Worm (Caenorhabditis elegans): Measurements from ENCODE around the gene sms-3.

The sms-3 gene

DNA sequence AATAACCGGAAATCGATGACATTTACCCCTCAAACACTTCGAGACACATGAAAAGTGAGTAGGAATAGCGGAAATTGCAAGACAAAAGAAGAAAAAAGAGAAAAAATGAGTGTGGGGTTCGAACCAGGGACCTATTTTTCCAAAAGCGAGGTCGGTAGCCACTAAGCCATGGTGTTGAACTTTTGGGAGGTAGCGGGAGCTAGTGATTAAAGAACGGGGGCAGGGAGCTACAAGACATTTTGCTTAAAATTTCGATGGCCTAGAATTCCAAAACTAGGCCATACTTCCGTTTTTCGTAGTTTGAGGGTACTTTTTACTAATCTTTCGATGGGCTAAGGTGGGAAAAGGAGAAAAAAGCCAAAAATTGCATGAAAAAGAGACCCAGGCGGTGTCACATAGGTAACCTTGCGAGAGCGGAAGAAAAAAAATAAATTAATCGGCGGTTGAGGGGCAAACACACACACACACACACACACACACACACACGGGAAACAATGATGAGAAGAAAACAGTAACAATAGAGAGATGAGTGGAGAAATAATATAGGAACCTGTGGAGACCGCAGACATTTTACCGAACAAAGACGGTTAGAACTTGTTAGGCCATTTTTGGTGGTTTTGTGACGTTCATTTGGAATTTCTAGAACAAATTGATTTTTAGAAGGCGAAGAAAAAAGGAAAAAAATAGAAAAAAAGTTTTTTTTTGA is 673 bp upstream of the sms-3 start:
- peak; percentile 57 for TF ChIP-seq hmg-4 (GFP tag; optimal IDR thresholded peaks at IDR 0.05)
- TF ChIP-seq ceh-36 (tag; optimal IDR thresholded peaks at IDR 0.05), result peak; percentile 78
- TF ChIP-seq flt-1 (GFP tag; IDR thresholded peaks at IDR 0.05), result peak; percentile 72
- no peak for TF ChIP-seq ama-1 (optimal IDR thresholded peaks at IDR 0.05)
- TF ChIP-seq ceh-13 (GFP tag; optimal IDR thresholded peaks at IDR 0.05), result no peak
- peak; percentile 75 for TF ChIP-seq tbx-37 (GFP tag; conservative IDR thresholded peaks at IDR 0.05)
- peak; percentile 85 for TF ChIP-seq sea-1 (GFP tag; conservative IDR thresholded peaks at IDR 0.05)
- no peak for TF ChIP-seq ets-7 (tag; optimal IDR thresholded peaks at IDR 0.05)
- TF ChIP-seq pes-1 (GFP tag; IDR thresholded peaks at IDR 0.05), result peak; percentile 82
- no peak for TF ChIP-seq hmbx-1 (tag; optimal IDR thresholded peaks at IDR 0.05)
- peak; percentile 81 for TF ChIP-seq tbx-11 (GFP tag; IDR thresholded peaks at IDR 0.05)
- TF ChIP-seq aly-1 (tag; optimal IDR thresholded peaks at IDR 0.05), result peak; percentile 44
- TF ChIP-seq hnd-1 (tag; optimal IDR thresholded peaks at IDR 0.05), result peak; percentile 49
- peak; percentile 71 for TF ChIP-seq scrt-1 (GFP tag; IDR thresholded peaks at IDR 0.05)
- peak; percentile 31 for TF ChIP-seq F13C5.2 (tag; optimal IDR thresholded peaks at IDR 0.05)
- peak; percentile 51 for TF ChIP-seq B0310.2 (tag; optimal IDR thresholded peaks at IDR 0.05)
- TF ChIP-seq tra-4 (tag; optimal IDR thresholded peaks at IDR 0.05), result no peak

DNA sequence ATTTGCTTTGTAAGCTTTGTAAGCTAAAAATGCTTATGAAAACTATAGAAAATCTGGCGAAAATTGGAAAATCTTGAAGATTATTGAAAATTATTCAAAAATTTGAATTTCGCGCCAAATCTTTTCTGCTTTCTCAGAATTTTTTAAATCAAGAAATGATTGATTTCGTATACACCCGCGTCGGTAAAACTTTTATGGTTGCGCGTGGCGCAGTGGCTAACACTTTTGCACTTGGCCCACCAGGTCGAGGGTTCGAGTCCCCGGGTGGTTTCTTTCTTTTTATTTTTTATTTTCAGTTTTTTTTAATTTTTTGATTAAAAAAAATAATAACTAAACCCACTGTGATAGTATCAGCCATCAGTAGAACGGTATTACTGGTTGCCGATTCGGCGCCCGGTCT is 2.0 kb downstream of the sms-3 start:
- no peak for TF ChIP-seq ets-7 (tag; optimal IDR thresholded peaks at IDR 0.05)
- TF ChIP-seq pes-1 (GFP tag; IDR thresholded peaks at IDR 0.05), result peak; percentile 54; the same call in 1 of the 2 replicates

- TF ChIP-seq ceh-13 (GFP tag; optimal IDR thresholded peaks at IDR 0.05) (no peak), ets-7 (tag; optimal IDR thresholded peaks at IDR 0.05) (no peak), hmg-4 (GFP tag; optimal IDR thresholded peaks at IDR 0.05) (no peak), aly-1 (tag; optimal IDR thresholded peaks at IDR 0.05) (no peak), ceh-36 (tag; optimal IDR thresholded peaks at IDR 0.05) (no peak), pes-1 (GFP tag; IDR thresholded peaks at IDR 0.05) (no peak), scrt-1 (GFP tag; IDR thresholded peaks at IDR 0.05) (0 out of 2 replicates have a peak, but pooled peaks have one; percentile 22), tbx-37 (GFP tag; conservative IDR thresholded peaks at IDR 0.05) (no peak), tra-4 (tag; optimal IDR thresholded peaks at IDR 0.05) (no peak)
Measured at ce11 chrIII:1591681-1592080, 9.3 kb downstream of the sms-3 start.

ce11 chrIII:1584216-1584715 is 16.7 kb downstream of the sms-3 start:
- no peak for TF ChIP-seq ceh-13 (GFP tag; optimal IDR thresholded peaks at IDR 0.05)

DNA sequence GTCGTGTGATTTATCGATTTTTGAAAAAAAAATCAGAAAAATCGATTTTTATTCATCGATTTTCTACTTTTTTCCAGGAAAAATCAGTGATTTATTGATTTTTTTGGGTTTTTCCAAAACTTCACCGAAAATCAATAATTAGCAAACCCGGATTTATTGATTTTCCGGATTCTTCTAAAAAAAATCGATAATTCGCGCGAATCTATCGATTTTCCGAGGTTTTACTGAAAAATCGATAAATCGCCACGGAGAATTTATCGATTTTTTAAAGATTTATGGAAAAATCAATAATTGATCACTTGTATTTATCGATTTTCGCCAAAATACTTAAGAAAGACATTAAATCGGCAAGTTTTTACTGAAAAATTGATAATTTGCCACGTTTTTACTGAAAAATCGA is 17.4 kb downstream of the sms-3 start:
- TF ChIP-seq hnd-1 (tag; optimal IDR thresholded peaks at IDR 0.05), result no peak
- TF ChIP-seq tbx-11 (GFP tag; IDR thresholded peaks at IDR 0.05), result no peak
- TF ChIP-seq F13C5.2 (tag; optimal IDR thresholded peaks at IDR 0.05), result no peak
- no peak for TF ChIP-seq tbx-37 (GFP tag; conservative IDR thresholded peaks at IDR 0.05)
- TF ChIP-seq tra-4 (tag; optimal IDR thresholded peaks at IDR 0.05), result no peak
- TF ChIP-seq sea-1 (GFP tag; conservative IDR thresholded peaks at IDR 0.05), result no peak
- TF ChIP-seq flt-1 (GFP tag; IDR thresholded peaks at IDR 0.05), result no peak
- TF ChIP-seq pes-1 (GFP tag; IDR thresholded peaks at IDR 0.05), result no peak
- TF ChIP-seq ets-7 (tag; optimal IDR thresholded peaks at IDR 0.05), result no peak
- TF ChIP-seq hmg-4 (GFP tag; optimal IDR thresholded peaks at IDR 0.05), result no peak
- no peak for TF ChIP-seq scrt-1 (GFP tag; IDR thresholded peaks at IDR 0.05)
- no peak for TF ChIP-seq aly-1 (tag; optimal IDR thresholded peaks at IDR 0.05)
- no peak for TF ChIP-seq ceh-36 (tag; optimal IDR thresholded peaks at IDR 0.05)
- no peak for TF ChIP-seq ceh-13 (GFP tag; optimal IDR thresholded peaks at IDR 0.05)
- TF ChIP-seq hmbx-1 (tag; optimal IDR thresholded peaks at IDR 0.05), result no peak
- TF ChIP-seq ama-1 (optimal IDR thresholded peaks at IDR 0.05), result no peak
- no peak for TF ChIP-seq B0310.2 (tag; optimal IDR thresholded peaks at IDR 0.05)

DNA sequence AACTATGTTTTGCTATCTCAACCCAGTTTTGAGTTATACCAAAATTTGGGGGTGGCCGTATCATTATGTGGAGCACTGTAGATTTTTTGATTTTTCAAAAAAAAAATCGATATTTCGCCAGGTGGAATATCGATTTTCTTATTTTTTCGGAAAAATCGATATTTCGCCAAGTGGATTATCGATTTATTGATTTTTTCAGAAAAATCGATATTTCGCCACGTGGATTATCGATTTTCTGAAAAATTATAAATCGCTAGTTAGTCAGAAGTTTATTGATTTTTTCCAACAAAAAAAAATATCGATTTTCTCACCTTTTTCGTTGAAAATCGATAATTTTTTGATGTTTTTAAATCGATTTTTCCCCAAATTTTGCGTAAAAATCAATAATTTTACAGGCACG is 20.8 kb downstream of the sms-3 start:
- TF ChIP-seq hnd-1 (tag; optimal IDR thresholded peaks at IDR 0.05), result no peak
- TF ChIP-seq hmg-4 (GFP tag; optimal IDR thresholded peaks at IDR 0.05), result no peak
- TF ChIP-seq F13C5.2 (tag; optimal IDR thresholded peaks at IDR 0.05), result no peak
- no peak for TF ChIP-seq ets-7 (tag; optimal IDR thresholded peaks at IDR 0.05)
- no peak for TF ChIP-seq ceh-36 (tag; optimal IDR thresholded peaks at IDR 0.05)
- TF ChIP-seq B0310.2 (tag; optimal IDR thresholded peaks at IDR 0.05), result no peak
- no peak for TF ChIP-seq ceh-13 (GFP tag; optimal IDR thresholded peaks at IDR 0.05)
- no peak for TF ChIP-seq scrt-1 (GFP tag; IDR thresholded peaks at IDR 0.05)
- no peak for TF ChIP-seq tra-4 (tag; optimal IDR thresholded peaks at IDR 0.05)
- TF ChIP-seq flt-1 (GFP tag; IDR thresholded peaks at IDR 0.05), result no peak
- TF ChIP-seq sea-1 (GFP tag; conservative IDR thresholded peaks at IDR 0.05), result no peak
- TF ChIP-seq tbx-11 (GFP tag; IDR thresholded peaks at IDR 0.05), result no peak

DNA sequence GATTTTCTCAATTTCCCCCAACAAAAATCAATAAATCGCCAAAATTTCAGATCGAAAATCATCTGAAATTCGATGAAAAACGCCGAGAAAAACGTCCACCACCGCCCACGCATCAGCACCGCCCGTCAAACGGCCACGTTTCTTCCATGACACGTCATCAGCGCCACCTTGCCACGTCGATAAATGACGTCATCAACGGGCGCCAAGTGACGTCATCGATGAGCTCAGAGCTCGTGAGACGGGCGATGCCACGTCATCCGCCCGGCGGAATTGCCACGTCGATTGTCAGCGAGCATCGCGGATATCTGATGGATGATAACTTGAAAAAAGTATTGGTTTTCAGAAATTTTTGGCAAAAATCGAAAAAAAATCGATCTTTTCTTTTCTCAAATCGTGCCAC is 21.9 kb downstream of the sms-3 start:
- TF ChIP-seq tbx-11 (GFP tag; IDR thresholded peaks at IDR 0.05), result no peak
- TF ChIP-seq hnd-1 (tag; optimal IDR thresholded peaks at IDR 0.05), result no peak
- TF ChIP-seq hmbx-1 (tag; optimal IDR thresholded peaks at IDR 0.05), result no peak
- TF ChIP-seq aly-1 (tag; optimal IDR thresholded peaks at IDR 0.05), result no peak
- no peak for TF ChIP-seq ama-1 (optimal IDR thresholded peaks at IDR 0.05)
- no peak for TF ChIP-seq hmg-4 (GFP tag; optimal IDR thresholded peaks at IDR 0.05)
- TF ChIP-seq B0310.2 (tag; optimal IDR thresholded peaks at IDR 0.05), result no peak
- no peak for TF ChIP-seq scrt-1 (GFP tag; IDR thresholded peaks at IDR 0.05)
- no peak for TF ChIP-seq ceh-13 (GFP tag; optimal IDR thresholded peaks at IDR 0.05)
- no peak for TF ChIP-seq F13C5.2 (tag; optimal IDR thresholded peaks at IDR 0.05)
- no peak for TF ChIP-seq ceh-36 (tag; optimal IDR thresholded peaks at IDR 0.05)
- TF ChIP-seq ets-7 (tag; optimal IDR thresholded peaks at IDR 0.05), result no peak
- no peak for TF ChIP-seq sea-1 (GFP tag; conservative IDR thresholded peaks at IDR 0.05)
- TF ChIP-seq tra-4 (tag; optimal IDR thresholded peaks at IDR 0.05), result no peak
- TF ChIP-seq flt-1 (GFP tag; IDR thresholded peaks at IDR 0.05), result no peak
- no peak for TF ChIP-seq pes-1 (GFP tag; IDR thresholded peaks at IDR 0.05)
- TF ChIP-seq tbx-37 (GFP tag; conservative IDR thresholded peaks at IDR 0.05), result no peak
